Worm (Caenorhabditis elegans) whole organism, early embryonic: Measurements from ENCODE around the gene W04E12.2.

ENCODE experiments used
- F13C5.2 ChIP-seq: sonication (generic microtip); optimal IDR thresholded peaks from 2 replicates; lab custom pipeline; 2017; ENCODE audit warnings: mild to moderate bottlenecking, missing genetic modification characterization, inconsistent platforms, missing compliant biosample characterization
- ama-1 ChIP-seq: fragments of 150-350 bp; optimal IDR thresholded peaks from 2 replicates; lab custom pipeline; 2014
- flt-1 ChIP-seq: fragments of 200-800 bp; sonication (Bioruptor generic); IDR thresholded peaks from 2 replicates; pipeline ENCODE4 v1.3.6; 2022; ENCODE audit warnings: missing genetic modification characterization, missing compliant biosample characterization
- scrt-1 ChIP-seq: fragments of 200-800 bp; sonication (Bioruptor generic); IDR thresholded peaks from 2 replicates; pipeline ENCODE4 v1.3.6; 2022; ENCODE audit warnings: missing genetic modification characterization, missing compliant biosample characterization

DNA sequence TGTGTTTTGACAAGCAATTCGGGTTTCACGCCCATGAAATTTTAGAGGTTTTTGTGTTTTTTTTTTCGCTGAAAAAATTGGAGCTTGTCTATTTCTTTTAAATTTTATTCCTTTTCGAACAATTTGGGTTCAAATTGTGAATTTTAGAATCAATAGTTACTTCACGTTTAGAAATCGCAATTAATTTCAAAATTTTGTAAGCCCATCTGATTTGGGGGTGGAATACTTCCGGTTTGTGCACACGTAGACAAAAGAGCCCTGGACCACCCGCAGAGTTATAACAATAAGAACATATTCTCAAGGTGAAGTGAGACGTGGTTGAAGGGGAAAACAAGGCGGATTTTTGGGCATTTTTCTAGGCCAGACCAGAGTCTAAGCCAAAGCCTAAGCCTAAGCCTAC lies 21.7 kb downstream of the W04E12.2 start, which contains the start of gene Y116F11A.6:
- TF ChIP-seq ama-1 (lab: Kevin White, UChicago), result no peak
- TF ChIP-seq F13C5.2 (tag; lab: Kevin White, UChicago), result no peak
- no peak for TF ChIP-seq flt-1
- no peak for TF ChIP-seq scrt-1 (GFP tag; lab: Robert Waterston, UW)
